Fruit fly (Drosophila melanogaster): ENCODE measurements around the gene snRNP-U1-C.

Gene snRNP-U1-C

dm6 chr3R:18983614-18984185 is at the start of gene snRNP-U1-C, which contains the start of gene gukh (continued):
- TF ChIP-seq shn (GFP tag; optimal IDR thresholded peaks at IDR 0.05) (peak; percentile 35), NC2β (GFP tag; optimal IDR thresholded peaks at IDR 0.05) (peak; percentile 38), CG7271 (tag; optimal IDR thresholded peaks at IDR 0.05) (peak; percentile 35), CG3847 (GFP tag; IDR thresholded peaks at IDR 0.05) (peak; percentile 91), HHEX (GFP tag; optimal IDR thresholded peaks at IDR 0.05) (peak; percentile 25), CG8478 (optimal IDR thresholded peaks at IDR 0.05) (no peak), pum (GFP tag; optimal IDR thresholded peaks at IDR 0.05) (no peak), pb (GFP tag; optimal IDR thresholded peaks at IDR 0.05) (no peak), p53 (GFP tag; optimal IDR thresholded peaks at IDR 0.05) (peak; percentile 40), gcm (GFP tag; optimal IDR thresholded peaks at IDR 0.05) (peak; percentile 69), CG17802 (tag; optimal IDR thresholded peaks at IDR 0.05) (peak; percentile 78), trem (tag; optimal IDR thresholded peaks at IDR 0.05) (peak; percentile 85), CG12659 (GFP tag; optimal IDR thresholded peaks at IDR 0.05) (peak; percentile 92), fd96Cb (tag; optimal IDR thresholded peaks at IDR 0.05) (peak; percentile 57), CG18262 (tag; optimal IDR thresholded peaks at IDR 0.05) (peak; percentile 78), Lhr (GFP tag; optimal IDR thresholded peaks at IDR 0.05) (peak; percentile 90), Ets97D (GFP tag; optimal IDR thresholded peaks at IDR 0.05) (peak; percentile 80), CG32532 (GFP tag; IDR thresholded peaks at IDR 0.05) (peak; percentile 94), CG15696 (tag; optimal IDR thresholded peaks at IDR 0.05) (peak; percentile 76), tll (GFP tag; optimal IDR thresholded peaks at IDR 0.05) (peak in 1 of 2 experiments; percentile 22), zen (tag; optimal IDR thresholded peaks at IDR 0.05) (peak; percentile 67), phol (tag; optimal IDR thresholded peaks at IDR 0.05) (peak; percentile 79), Optix (GFP tag; IDR thresholded peaks at IDR 0.05) (peak; percentile 86), CG12942 (GFP tag; optimal IDR thresholded peaks at IDR 0.05) (peak; percentile 83), CG31441 (GFP tag; IDR thresholded peaks at IDR 0.05) (peak; percentile 86), Antp (GFP tag; optimal IDR thresholded peaks at IDR 0.05) (peak; percentile 20), slou (GFP tag; optimal IDR thresholded peaks at IDR 0.05) (peak; percentile 9), wdn (GFP tag; IDR thresholded peaks at IDR 0.05) (peak; percentile 85), so (GFP tag; IDR thresholded peaks at IDR 0.05) (peak; percentile 87), CG7357 (GFP tag; IDR thresholded peaks at IDR 0.05) (peak; percentile 50; the same call in 2 of the 3 replicates), CG2202 (tag; optimal IDR thresholded peaks at IDR 0.05) (peak; percentile 57), CG5180 (GFP tag; optimal IDR thresholded peaks at IDR 0.05) (peak; percentile 23), CG2120 (GFP tag; optimal IDR thresholded peaks at IDR 0.05) (peak; percentile 84), CG32767 (GFP tag; IDR thresholded peaks at IDR 0.05) (peak; percentile 82), CG34376 (GFP tag; optimal IDR thresholded peaks at IDR 0.05) (peak; percentile 30), Oli (tag; optimal IDR thresholded peaks at IDR 0.05) (peak; percentile 77), luna (GFP tag; optimal IDR thresholded peaks at IDR 0.05) (no peak), CG14710 (tag; optimal IDR thresholded peaks at IDR 0.05) (peak; percentile 88), tgo (GFP tag; IDR thresholded peaks at IDR 0.05) (peak; percentile 85; the same call in 2 of the 3 replicates), peb (GFP tag; IDR thresholded peaks at IDR 0.05) (peak; percentile 40), sima (GFP tag; optimal IDR thresholded peaks at IDR 0.05) (no peak), lab (GFP tag; optimal IDR thresholded peaks at IDR 0.05) (peak; percentile 88), lilli (GFP tag; optimal IDR thresholded peaks at IDR 0.05) (peak; percentile 89), gro (GFP tag; optimal IDR thresholded peaks at IDR 0.05) (peak; percentile 71), bsh (GFP tag; optimal IDR thresholded peaks at IDR 0.05) (peak in 1 of 2 experiments; percentile 83), Taf1 (GFP tag; IDR thresholded peaks at IDR 0.05) (peak; percentile 86), CG10565 (GFP tag; optimal IDR thresholded peaks at IDR 0.05) (peak; percentile 15), lbe (GFP tag; optimal IDR thresholded peaks at IDR 0.05) (peak; percentile 87), CG7745 (tag; optimal IDR thresholded peaks at IDR 0.05) (no peak), jing (GFP tag; optimal IDR thresholded peaks at IDR 0.05) (peak; percentile 42)

Measured in whole organism, embryonic.